Fruit fly (Drosophila melanogaster): ENCODE data around the gene mRpS24.

The mRpS24 gene

DNA sequence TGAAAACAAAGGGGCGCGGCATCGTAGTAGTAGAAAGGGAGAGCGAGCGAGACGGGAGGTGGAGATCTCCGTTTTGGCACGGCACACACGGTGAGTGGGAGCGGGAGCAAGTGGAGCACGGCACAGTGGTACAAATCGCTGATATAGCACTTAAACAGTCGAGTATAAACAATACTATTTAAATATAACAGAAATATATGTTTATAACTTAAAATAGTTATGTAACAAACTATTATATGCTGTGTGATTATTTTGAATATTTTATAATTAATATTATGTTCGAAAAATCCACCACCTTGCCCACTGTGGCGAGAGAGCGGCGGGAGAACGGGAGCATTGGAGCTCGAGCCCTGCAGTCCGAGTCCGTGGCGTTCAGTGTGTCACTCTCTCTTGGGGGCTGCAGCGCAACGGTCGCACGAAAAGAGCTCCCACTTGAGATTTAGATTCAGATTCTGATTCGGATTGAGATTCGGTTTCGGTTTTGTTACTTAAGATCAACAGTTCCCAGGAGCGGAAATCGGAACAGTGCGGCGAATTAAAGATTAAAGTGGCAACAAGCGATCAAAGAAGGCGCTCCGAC lies 22.2 kb downstream of the mRpS24 start, which contains the start of gene Kal1 (continued):
- TF ChIP-seq CG31365 (tag; optimal IDR thresholded peaks at IDR 0.05) (peak; percentile 72), fd102C (GFP tag; optimal IDR thresholded peaks at IDR 0.05) (peak; percentile 30), Ets97D (GFP tag; optimal IDR thresholded peaks at IDR 0.05) (no peak), dimm (GFP tag; IDR thresholded peaks at IDR 0.05) (peak; percentile 83), sens-2 (GFP tag; IDR thresholded peaks at IDR 0.05) (peak; percentile 91), CG6854 (GFP tag; optimal IDR thresholded peaks at IDR 0.05) (peak; percentile 86), Sin3A (optimal IDR thresholded peaks at IDR 0.05) (no peak)

DNA sequence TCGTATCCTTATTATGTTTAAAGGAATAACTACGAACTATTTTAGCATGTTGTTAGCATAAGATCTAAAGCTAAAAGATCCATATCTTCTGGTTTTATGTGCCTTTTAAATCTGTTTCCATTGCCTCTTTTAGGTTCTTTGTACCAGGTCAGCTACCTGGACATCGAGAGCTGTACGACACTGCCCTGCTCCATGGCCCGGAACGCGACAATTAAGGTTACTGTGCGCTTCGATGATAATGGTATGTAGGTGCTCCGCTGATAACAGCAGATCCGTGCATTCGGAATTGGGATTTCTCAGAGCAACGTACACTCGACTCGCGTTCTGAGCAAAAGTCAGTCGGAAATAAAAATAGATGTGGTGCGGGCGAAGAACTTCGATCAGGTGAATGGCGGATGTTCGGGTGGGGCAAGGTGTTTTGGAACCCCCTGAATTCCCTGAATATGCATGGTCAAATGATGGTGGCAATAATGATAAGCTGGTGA lies 23.7 kb downstream of the mRpS24 start:
- TF ChIP-seq D (optimal IDR thresholded peaks at IDR 0.05) (no peak), D (GFP tag; optimal IDR thresholded peaks at IDR 0.05) (no peak), NC2α (GFP tag; optimal IDR thresholded peaks at IDR 0.05) (no peak), Side (GFP tag; optimal IDR thresholded peaks at IDR 0.05) (no peak), ATbp (GFP tag; optimal IDR thresholded peaks at IDR 0.05) (no peak), sug (tag; optimal IDR thresholded peaks at IDR 0.05) (no peak), Doc3 (GFP tag; IDR thresholded peaks at IDR 0.05; ENCODE audit: partially characterized antibody) (no peak), tap (tag; optimal IDR thresholded peaks at IDR 0.05) (no peak), CG3838 (GFP tag; optimal IDR thresholded peaks at IDR 0.05) (no peak), hkb (optimal IDR thresholded peaks at IDR 0.05) (no peak), hkb (GFP tag; IDR thresholded peaks at IDR 0.05) (no peak), Lhr (GFP tag; optimal IDR thresholded peaks at IDR 0.05) (no peak), croc (GFP tag; conservative IDR thresholded peaks at IDR 0.05) (no peak), pum (GFP tag; optimal IDR thresholded peaks at IDR 0.05) (no peak), CG15011 (GFP tag; optimal IDR thresholded peaks at IDR 0.05) (no peak), Ets97D (GFP tag; optimal IDR thresholded peaks at IDR 0.05) (no peak)

DNA sequence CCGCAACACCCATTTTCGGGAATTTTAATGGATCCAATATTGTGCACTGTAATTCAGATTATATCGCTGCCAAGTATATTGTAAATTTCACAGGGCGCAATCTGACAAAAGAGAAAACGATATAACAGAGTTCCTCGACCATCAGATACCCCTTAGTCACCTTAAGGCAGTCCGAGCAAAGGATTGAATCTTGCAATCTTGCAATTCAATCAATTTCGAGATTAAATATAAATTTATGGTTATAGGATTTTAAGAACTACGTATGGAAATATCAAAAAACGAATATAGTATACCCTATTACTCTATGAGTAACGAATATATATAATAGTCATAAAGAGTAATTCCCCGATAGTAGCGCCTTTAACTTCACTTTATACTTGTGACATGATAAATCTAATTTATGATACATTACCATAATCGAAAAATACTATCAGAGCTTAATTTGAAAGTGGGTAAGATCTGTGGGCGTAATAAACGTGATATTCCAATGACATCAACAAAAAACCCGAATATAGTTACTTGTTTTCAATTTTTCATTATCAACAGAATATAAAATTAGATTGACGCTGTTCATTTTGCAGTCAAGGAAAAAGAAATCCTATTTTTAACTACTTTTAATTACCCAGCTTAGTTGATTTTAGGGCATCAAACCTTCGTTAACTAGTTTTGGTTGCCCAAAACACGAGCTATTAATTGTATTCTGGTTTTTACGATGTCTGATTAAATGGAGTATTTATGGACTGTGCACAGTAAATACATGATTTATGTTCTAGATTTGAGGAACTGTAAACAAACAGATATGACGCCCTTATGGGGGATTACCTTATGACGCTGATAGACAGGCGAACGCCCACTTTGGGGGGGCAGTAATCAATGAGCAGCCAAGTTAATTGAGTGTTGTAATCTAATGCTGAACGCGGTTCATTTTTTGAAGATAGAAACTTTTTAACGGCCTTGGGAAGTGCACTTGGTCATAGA lies 24.6 kb downstream of the mRpS24 start:
- TF ChIP-seq CHES-1-like (GFP tag; optimal IDR thresholded peaks at IDR 0.05) = no peak
- TF ChIP-seq gro (GFP tag; optimal IDR thresholded peaks at IDR 0.05) = peak; percentile 33
- peak; percentile 3 for TF ChIP-seq CG1233 (GFP tag; optimal IDR thresholded peaks at IDR 0.05)
- TF ChIP-seq Gsc (GFP tag; IDR thresholded peaks at IDR 0.05) = no peak
- TF ChIP-seq HLHmδ (GFP tag; optimal IDR thresholded peaks at IDR 0.05) = no peak
- peak; percentile 41 for TF ChIP-seq CG17568 (GFP tag; optimal IDR thresholded peaks at IDR 0.05)
- peak; percentile 3 for TF ChIP-seq B-H2 (GFP tag; optimal IDR thresholded peaks at IDR 0.05)
- TF ChIP-seq Dek (tag; optimal IDR thresholded peaks at IDR 0.05) = no peak
- TF ChIP-seq sug (tag; optimal IDR thresholded peaks at IDR 0.05) = peak; percentile 96
- TF ChIP-seq Hey (tag; optimal IDR thresholded peaks at IDR 0.05) = peak; percentile 74
- TF ChIP-seq CG1832 (GFP tag; optimal IDR thresholded peaks at IDR 0.05) = no peak
- TF ChIP-seq CkIIα-i1 (GFP tag; IDR thresholded peaks at IDR 0.05) = no peak
- TF ChIP-seq CG2199 (GFP tag; IDR thresholded peaks at IDR 0.05) = no peak
- TF ChIP-seq Usf (GFP tag; optimal IDR thresholded peaks at IDR 0.05) = no peak
- TF ChIP-seq lab (GFP tag; optimal IDR thresholded peaks at IDR 0.05) = peak; percentile 52
- TF ChIP-seq HLH3B (GFP tag; IDR thresholded peaks at IDR 0.05) = no peak
- TF ChIP-seq pb (GFP tag; optimal IDR thresholded peaks at IDR 0.05) = no peak
- peak; percentile 20; the same call in 1 of the 2 replicates for TF ChIP-seq GATAe (GFP tag; conservative IDR thresholded peaks at IDR 0.05)
- TF ChIP-seq Hr51 (GFP tag; optimal IDR thresholded peaks at IDR 0.05) = no peak
- peak; percentile 19; the same call in 1 of the 3 replicates for TF ChIP-seq row (GFP tag; IDR thresholded peaks at IDR 0.05)
- no peak for TF ChIP-seq ro (GFP tag; IDR thresholded peaks at IDR 0.05)
- TF ChIP-seq D19B (GFP tag; optimal IDR thresholded peaks at IDR 0.05) = peak; percentile 71
- peak; percentile 18 for TF ChIP-seq PHDP (tag; optimal IDR thresholded peaks at IDR 0.05)
- peak; percentile 83 for TF ChIP-seq sd (tag; optimal IDR thresholded peaks at IDR 0.05)
- TF ChIP-seq CG31365 (tag; optimal IDR thresholded peaks at IDR 0.05) = no peak
- TF ChIP-seq hb (GFP tag; IDR thresholded peaks at IDR 0.05; ENCODE audit: partially characterized antibody) = no peak
